Fruit fly (Drosophila melanogaster): Measurements from ENCODE around the gene CG43880.

- TF ChIP-seq CG7045 (GFP tag; optimal IDR thresholded peaks at IDR 0.05) (no peak), bab1 (GFP tag; optimal IDR thresholded peaks at IDR 0.05) (no peak), CG7101 (tag; optimal IDR thresholded peaks at IDR 0.05) (no peak), pad (GFP tag; optimal IDR thresholded peaks at IDR 0.05) (no peak), kay (GFP tag; ENCODE audit: borderline replicate concordance) (no peak), Crg-1 (GFP tag; optimal IDR thresholded peaks at IDR 0.05) (no peak), ovo (GFP tag; optimal IDR thresholded peaks at IDR 0.05) (no peak)
These were observed 47.6 kb upstream of the CG43880 start for dm6 chr3L:7993570-7994319.

All from whole organism, adult.